Fruit fly (Drosophila melanogaster): ENCODE data around the gene CG43739.

CG43739 gene

DNA sequence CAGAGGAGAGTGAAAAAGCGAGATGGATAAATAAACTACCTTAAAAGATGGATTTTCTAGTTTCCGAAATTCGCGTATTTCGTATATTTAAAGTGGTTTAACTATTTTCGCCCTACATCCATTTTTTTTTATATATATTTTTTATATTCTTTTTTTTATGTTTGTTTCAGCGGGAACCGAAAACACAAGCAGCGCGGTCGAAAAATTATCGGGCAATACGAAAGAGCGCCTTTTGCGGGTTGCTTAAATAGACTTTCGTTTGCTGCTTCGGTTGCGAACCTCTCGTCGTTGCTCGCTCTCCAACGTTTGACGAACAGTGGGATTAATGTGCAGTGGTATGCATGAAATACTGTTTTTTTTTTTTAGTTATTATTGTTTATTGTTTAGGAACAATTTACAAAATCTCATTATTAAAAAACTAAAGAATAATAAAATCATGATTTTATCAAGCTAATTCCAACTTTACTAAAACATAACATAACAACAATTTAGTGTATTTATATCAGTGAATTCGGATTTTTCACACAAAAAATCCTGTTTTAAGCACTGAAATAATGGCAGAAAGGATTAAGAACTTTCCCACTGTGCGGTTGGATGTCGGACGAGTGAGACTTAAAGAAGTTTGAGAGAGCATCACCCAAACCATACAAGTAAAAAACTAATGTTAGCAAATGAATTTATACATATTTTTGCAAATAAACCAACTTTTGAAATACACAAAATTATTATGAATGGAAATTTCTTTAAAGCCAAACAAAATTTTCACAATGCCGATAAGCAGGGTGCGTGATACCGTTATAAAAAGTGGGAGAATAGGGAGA is 1.3 kb downstream of the CG43739 start (continued):
- TF ChIP-seq crp (GFP tag; optimal IDR thresholded peaks at IDR 0.05), result peak in 1 of 2 experiments; percentile 10
- TF ChIP-seq CG11093 (GFP tag; IDR thresholded peaks at IDR 0.05), result peak; percentile 81
- peak; percentile 81 for TF ChIP-seq CG10274 (GFP tag; optimal IDR thresholded peaks at IDR 0.05)
- no peak for TF ChIP-seq tx (GFP tag; optimal IDR thresholded peaks at IDR 0.05)
- TF ChIP-seq CG12219 (GFP tag; optimal IDR thresholded peaks at IDR 0.05), result no peak
- TF ChIP-seq cad (GFP tag; optimal IDR thresholded peaks at IDR 0.05), result no peak
- peak; percentile 96 for TF ChIP-seq phol (tag; optimal IDR thresholded peaks at IDR 0.05)
- TF ChIP-seq prd (optimal IDR thresholded peaks at IDR 0.05), result no peak
- peak; percentile 90; the same call in 2 of the 3 replicates for TF ChIP-seq prd (GFP tag; IDR thresholded peaks at IDR 0.05)
- TF ChIP-seq cato (GFP tag; optimal IDR thresholded peaks at IDR 0.05; ENCODE audit: borderline replicate concordance), result peak; percentile 54
- peak; percentile 94 for TF ChIP-seq CG17829 (tag; optimal IDR thresholded peaks at IDR 0.05)
- peak; percentile 15 for TF ChIP-seq Lhr (GFP tag; optimal IDR thresholded peaks at IDR 0.05)
- peak; percentile 76; the same call in 1 of the 2 replicates for TF ChIP-seq CG14667 (GFP tag; IDR thresholded peaks at IDR 0.05)
- no peak for TF ChIP-seq CG42726 (GFP tag; IDR thresholded peaks at IDR 0.05; ENCODE audit: partially characterized antibody)
- no peak for TF ChIP-seq H2.0 (GFP tag; IDR thresholded peaks at IDR 0.05)
- TF ChIP-seq CG8478 (optimal IDR thresholded peaks at IDR 0.05), result no peak
- TF ChIP-seq dan (GFP tag; IDR thresholded peaks at IDR 0.05), result peak; percentile 11; the same call in 1 of the 2 replicates
- no peak for TF ChIP-seq ato (GFP tag; IDR thresholded peaks at IDR 0.05; ENCODE audit: partially characterized antibody)
- TF ChIP-seq CG13296 (GFP tag; optimal IDR thresholded peaks at IDR 0.05), result peak; percentile 97
- no peak for TF ChIP-seq aop (GFP tag; IDR thresholded peaks at IDR 0.05)
- TF ChIP-seq CG9876 (GFP tag; optimal IDR thresholded peaks at IDR 0.05), result no peak
- peak; percentile 97 for TF ChIP-seq CG18262 (tag; optimal IDR thresholded peaks at IDR 0.05)
- TF ChIP-seq Eip74EF (GFP tag; optimal IDR thresholded peaks at IDR 0.05), result peak in 1 of 2 experiments; percentile 46
- peak; percentile 97 for TF ChIP-seq CG11504 (tag; optimal IDR thresholded peaks at IDR 0.05)
- no peak for TF ChIP-seq psq (GFP tag; optimal IDR thresholded peaks at IDR 0.05)
- no peak for TF ChIP-seq Dip3 (GFP tag; optimal IDR thresholded peaks at IDR 0.05)
- peak; percentile 31 for TF ChIP-seq sd (tag; optimal IDR thresholded peaks at IDR 0.05)
- peak; percentile 79; the same call in 1 of the 2 replicates for TF ChIP-seq onecut (GFP tag; IDR thresholded peaks at IDR 0.05)
- TF ChIP-seq CG1529 (GFP tag; optimal IDR thresholded peaks at IDR 0.05), result peak; percentile 3
- peak; percentile 90 for TF ChIP-seq scrt (GFP tag; optimal IDR thresholded peaks at IDR 0.05)
- TF ChIP-seq h (optimal IDR thresholded peaks at IDR 0.05), result no peak
- TF ChIP-seq CG15269 (tag; optimal IDR thresholded peaks at IDR 0.05), result peak; percentile 81
- no peak for TF ChIP-seq seq (GFP tag; IDR thresholded peaks at IDR 0.05)
- TF ChIP-seq Dref (GFP tag; IDR thresholded peaks at IDR 0.05), result no peak
- no peak for TF ChIP-seq Camta (GFP tag; optimal IDR thresholded peaks at IDR 0.05)
- peak; percentile 80 for TF ChIP-seq toy (GFP tag; IDR thresholded peaks at IDR 0.05)
- TF ChIP-seq chinmo (GFP tag; IDR thresholded peaks at IDR 0.05; ENCODE audit: partially characterized antibody), result 0 out of 4 replicates have a peak, but pooled peaks have one; percentile 76
- TF ChIP-seq D19B (GFP tag; optimal IDR thresholded peaks at IDR 0.05), result peak; percentile 86
- TF ChIP-seq CG10209 (GFP tag; optimal IDR thresholded peaks at IDR 0.05), result peak; percentile 65
- TF ChIP-seq ap (GFP tag; IDR thresholded peaks at IDR 0.05), result no peak
- peak; percentile 60 for TF ChIP-seq lilli (GFP tag; optimal IDR thresholded peaks at IDR 0.05)
- TF ChIP-seq CG12236 (GFP tag; optimal IDR thresholded peaks at IDR 0.05), result peak; percentile 12
- TF ChIP-seq luna (GFP tag; optimal IDR thresholded peaks at IDR 0.05), result no peak
- TF ChIP-seq HLH4C (GFP tag; IDR thresholded peaks at IDR 0.05; ENCODE audit: partially characterized antibody), result no peak
- peak; percentile 53 for TF ChIP-seq esg (GFP tag; conservative IDR thresholded peaks at IDR 0.05)
- peak; percentile 87 for TF ChIP-seq CG15696 (tag; optimal IDR thresholded peaks at IDR 0.05)
- no peak for TF ChIP-seq CG4854 (GFP tag; optimal IDR thresholded peaks at IDR 0.05)
- peak; percentile 75 for TF ChIP-seq CG11696 (GFP tag; IDR thresholded peaks at IDR 0.05)
- TF ChIP-seq bowl (GFP tag; IDR thresholded peaks at IDR 0.05), result no peak
